Worm (Caenorhabditis elegans) whole organism, young adult: ENCODE measurements around the gene C35B1.8.
A peak's percentile ranks its signal among the peaks of the same experiment; 100 is the strongest.

Experiments
- B0336.3 ChIP-seq: fragments of 200-800 bp; sonication (Bioruptor generic); IDR thresholded peaks from 2 replicates; pipeline ENCODE4 v1.3.6; 2022; ENCODE audit warnings: missing genetic modification characterization, missing compliant biosample characterization
- C17E4.6 ChIP-seq: fragments of 200-800 bp; sonication (Bioruptor generic); IDR thresholded peaks from 2 replicates; pipeline ENCODE4 v1.3.6; 2022; ENCODE audit warnings: missing genetic modification reagents, missing genetic modification characterization, missing compliant biosample characterization
- F22D6.2 ChIP-seq: sonication (generic microtip); optimal IDR thresholded peaks from 2 replicates; lab custom pipeline; 2016; ENCODE audit warnings: mild to moderate bottlenecking, missing genetic modification characterization, missing compliant biosample characterization
- F33H1.4 ChIP-seq: fragments of 200-800 bp; sonication (Bioruptor generic); IDR thresholded peaks from 2 replicates; pipeline ENCODE4 v1.3.6; 2022; ENCODE audit warnings: missing genetic modification reagents, missing genetic modification characterization, missing compliant biosample characterization
- F55B11.4 ChIP-seq: sonication (generic microtip); optimal IDR thresholded peaks from 2 replicates; lab custom pipeline; 2016; ENCODE audit warnings: missing compliant biosample characterization, missing genetic modification characterization, borderline replicate concordance; ENCODE audit not compliant: insufficient read depth
- T07F8.4 ChIP-seq: sonication (generic microtip); optimal IDR thresholded peaks from 2 replicates; lab custom pipeline; 2016; ENCODE audit warnings: mild to moderate bottlenecking, missing genetic modification characterization, moderate library complexity, missing compliant biosample characterization
- T26A5.8 ChIP-seq: sonication (generic microtip); optimal IDR thresholded peaks from 2 replicates; lab custom pipeline; 2016; ENCODE audit warnings: missing genetic modification characterization, missing compliant biosample characterization
- Y53F4B.3 ChIP-seq: fragments of 200-800 bp; sonication (Bioruptor generic); IDR thresholded peaks from 2 replicates; pipeline ENCODE4 v1.3.6; 2022; ENCODE audit warnings: missing genetic modification reagents, missing genetic modification characterization, missing compliant biosample characterization
- Y67H2A.10 ChIP-seq: fragments of 200-800 bp; sonication (Bioruptor generic); conservative IDR thresholded peaks from 2 replicates; pipeline ENCODE4 v1.3.6; 2022; ENCODE audit warnings: missing genetic modification reagents, missing genetic modification characterization, missing compliant biosample characterization
- Y79H2A.3 ChIP-seq: fragments of 200-800 bp; sonication (Bioruptor generic); conservative IDR thresholded peaks from 2 replicates; pipeline ENCODE4 v1.3.6; 2022; ENCODE audit warnings: missing genetic modification reagents, missing genetic modification characterization, missing compliant biosample characterization
- Y95B8A.8 ChIP-seq: fragments of 200-800 bp; sonication (Bioruptor generic); IDR thresholded peaks from 2 replicates; pipeline ENCODE4 v1.3.6; 2022; ENCODE audit warnings: missing genetic modification reagents, missing genetic modification characterization, missing compliant biosample characterization
- ZK185.1 ChIP-seq: sonication (generic microtip); optimal IDR thresholded peaks from 2 replicates; lab custom pipeline; 2016; ENCODE audit warnings: mild to moderate bottlenecking, missing genetic modification characterization, missing compliant biosample characterization; ENCODE audit not compliant: poor library complexity, severe bottlenecking
- athp-1 ChIP-seq: sonication (generic microtip); optimal IDR thresholded peaks from 2 replicates; lab custom pipeline; 2017; ENCODE audit warnings: mild to moderate bottlenecking, missing genetic modification characterization, missing compliant biosample characterization
- attf-5 ChIP-seq: fragments of 200-800 bp; sonication (Bioruptor generic); optimal IDR thresholded peaks from 2 replicates; lab custom pipeline; 2018; ENCODE audit warnings: mild to moderate bottlenecking, missing genetic modification characterization, missing compliant biosample characterization
- cebp-1 ChIP-seq, 2 experiments: fragments of 200-800 bp in 1 of 2; sonication (Bioruptor generic) in 1 of 2; sonication (generic microtip) in 1 of 2; IDR thresholded peaks in 1 of 2; optimal IDR thresholded peaks in 1 of 2; 2 replicates each; pipeline versions ENCODE4 v1.3.6 to Lab custom; 2017 to 2022; ENCODE audit warnings: missing compliant biosample characterization in 2 of 2, missing genetic modification characterization in 2 of 2, mild to moderate bottlenecking in 1 of 2, missing genetic modification reagents in 1 of 2, moderate library complexity in 1 of 2
- ceh-100 ChIP-seq: fragments of 200-800 bp; sonication (Bioruptor generic); IDR thresholded peaks from 2 replicates; pipeline ENCODE4 v1.3.6; 2022; ENCODE audit warnings: missing genetic modification reagents, missing genetic modification characterization, missing compliant biosample characterization
- ceh-27 ChIP-seq: fragments of 200-800 bp; sonication (Bioruptor generic); optimal IDR thresholded peaks from 2 replicates; lab custom pipeline; 2018; ENCODE audit warnings: mild to moderate bottlenecking, missing genetic modification characterization, moderate library complexity, missing compliant biosample characterization
- ceh-40 ChIP-seq: fragments of 200-800 bp; sonication (Bioruptor generic); IDR thresholded peaks from 2 replicates; pipeline ENCODE4 v1.3.6; 2022; ENCODE audit warnings: missing genetic modification characterization, missing compliant biosample characterization
- ets-4 ChIP-seq: fragments of 200-800 bp; sonication (Bioruptor generic); optimal IDR thresholded peaks from 2 replicates; lab custom pipeline; 2018; ENCODE audit warnings: mild to moderate bottlenecking, missing genetic modification characterization, missing compliant biosample characterization
- gei-17 ChIP-seq: fragments of 200-800 bp; sonication (Bioruptor generic); optimal IDR thresholded peaks from 2 replicates; lab custom pipeline; 2018; ENCODE audit warnings: mild to moderate bottlenecking, missing genetic modification characterization, missing compliant biosample characterization
- hlh-26 ChIP-seq: fragments of 200-800 bp; sonication (Bioruptor generic); conservative IDR thresholded peaks from 2 replicates; pipeline ENCODE4 v1.3.6; 2022; ENCODE audit warnings: missing genetic modification reagents, missing genetic modification characterization, missing compliant biosample characterization
- hmg-20 ChIP-seq: fragments of 200-800 bp; sonication (Bioruptor generic); IDR thresholded peaks from 2 replicates; pipeline ENCODE4 v1.3.6; 2022; ENCODE audit warnings: missing genetic modification reagents, missing genetic modification characterization, missing compliant biosample characterization
- hrde-1 ChIP-seq: sonication (generic microtip); optimal IDR thresholded peaks from 2 replicates; lab custom pipeline; 2016; ENCODE audit warnings: missing genetic modification characterization, mild to moderate bottlenecking, missing compliant biosample characterization, moderate library complexity, missing genotype, missing genetic modification reagents, borderline replicate concordance
- hsf-1 ChIP-seq: fragments of 200-800 bp; sonication (Bioruptor generic); IDR thresholded peaks from 2 replicates; pipeline ENCODE4 v1.3.6; 2022; ENCODE audit warnings: missing genetic modification reagents, missing genetic modification characterization, missing compliant biosample characterization
- let-526 ChIP-seq: fragments of 200-800 bp; sonication (Bioruptor generic); IDR thresholded peaks from 2 replicates; pipeline ENCODE4 v1.3.6; 2022; ENCODE audit warnings: missing genetic modification reagents, missing genetic modification characterization, missing compliant biosample characterization
- lin-35 ChIP-seq, 3 experiments: fragments of 150-350 bp in 2 of 3; sonication (generic microtip) in 1 of 3; optimal IDR thresholded peaks; 2 replicates each; lab custom pipeline; 2014 to 2018; ENCODE audit warnings: missing biosample characterization in 3 of 3, missing genetic modification characterization in 3 of 3, missing genetic modification reagents in 3 of 3
- lsl-1 ChIP-seq: fragments of 200-800 bp; sonication (Bioruptor generic); optimal IDR thresholded peaks from 2 replicates; lab custom pipeline; 2018; ENCODE audit warnings: mild to moderate bottlenecking, missing genetic modification characterization, moderate library complexity, missing compliant biosample characterization
- madf-6 ChIP-seq: fragments of 200-800 bp; sonication (Bioruptor generic); IDR thresholded peaks from 2 replicates; pipeline ENCODE4 v1.3.6; 2022; ENCODE audit warnings: missing genetic modification reagents, missing genetic modification characterization, missing compliant biosample characterization
- mxl-1 ChIP-seq: sonication (generic microtip); optimal IDR thresholded peaks from 2 replicates; lab custom pipeline; 2016; ENCODE audit warnings: missing genetic modification characterization, missing compliant biosample characterization
- nfya-1 ChIP-seq: sonication (generic microtip); optimal IDR thresholded peaks from 2 replicates; lab custom pipeline; 2017; ENCODE audit warnings: antibody characterized with exemption, missing compliant biosample characterization, missing genetic modification characterization, borderline replicate concordance; ENCODE audit not compliant: insufficient read depth
- nfyb-1 ChIP-seq: fragments of 200-800 bp; sonication (Bioruptor generic); IDR thresholded peaks from 2 replicates; pipeline ENCODE4 v1.3.6; 2022; ENCODE audit warnings: missing genetic modification reagents, missing genetic modification characterization, missing compliant biosample characterization
- nhr-120 ChIP-seq: fragments of 200-800 bp; sonication (Bioruptor generic); IDR thresholded peaks from 2 replicates; pipeline ENCODE4 v1.3.6; 2022; ENCODE audit warnings: missing genetic modification characterization, missing compliant biosample characterization
- nhr-27 ChIP-seq: fragments of 200-800 bp; sonication (Bioruptor generic); optimal IDR thresholded peaks from 2 replicates; lab custom pipeline; 2018; ENCODE audit warnings: mild to moderate bottlenecking, missing genetic modification characterization, moderate library complexity, missing compliant biosample characterization
- nhr-80 ChIP-seq: sonication (generic microtip); optimal IDR thresholded peaks from 2 replicates; lab custom pipeline; 2016; ENCODE audit warnings: missing genetic modification characterization, missing compliant biosample characterization
- nhr-90 ChIP-seq: sonication (generic microtip); optimal IDR thresholded peaks from 2 replicates; lab custom pipeline; 2016; ENCODE audit warnings: missing genotype, mild to moderate bottlenecking, missing genetic modification characterization, missing compliant biosample characterization
- pha-4 ChIP-seq: fragments of 150-350 bp; sonication (generic microtip); optimal IDR thresholded peaks from 2 replicates; lab custom pipeline; 2014; ENCODE audit warnings: missing biosample characterization, missing genetic modification reagents, missing genetic modification characterization
- repo-1 ChIP-seq: sonication (generic microtip); optimal IDR thresholded peaks from 2 replicates; lab custom pipeline; 2017; ENCODE audit warnings: mild to moderate bottlenecking, missing genetic modification characterization, missing compliant biosample characterization
- rpc-1 ChIP-seq, 2 experiments: fragments of 150-350 bp in 1 of 2; sonication (generic microtip) in 1 of 2; optimal IDR thresholded peaks; 2 replicates each; lab custom pipeline; 2014 to 2018; ENCODE audit warnings: missing biosample characterization in 1 of 2, missing genetic modification characterization in 1 of 2, missing genetic modification reagents in 1 of 2, missing genotype in 1 of 2
- snpc-1.3 ChIP-seq: sonication (generic microtip); optimal IDR thresholded peaks from 2 replicates; lab custom pipeline; 2017; ENCODE audit warnings: missing genetic modification characterization, mild to moderate bottlenecking, missing compliant biosample characterization, antibody characterized with exemption, moderate library complexity, missing genotype, missing genetic modification reagents; ENCODE audit not compliant: insufficient read depth
- snpc-4 ChIP-seq, 5 experiments: fragments of 150-350 bp in 1 of 5; sonication (generic microtip) in 4 of 5; optimal IDR thresholded peaks; 2 replicates each; lab custom pipeline; 2014 to 2018; ENCODE audit warnings: missing genetic modification characterization in 5 of 5, missing biosample characterization in 3 of 5, antibody characterized with exemption in 2 of 5, mild to moderate bottlenecking in 2 of 5, missing compliant biosample characterization in 2 of 5, missing genotype in 2 of 5, moderate library complexity in 2 of 5, missing genetic modification reagents in 1 of 5
- sptf-2 ChIP-seq: fragments of 200-800 bp; sonication (Bioruptor generic); optimal IDR thresholded peaks from 2 replicates; lab custom pipeline; 2018; ENCODE audit warnings: mild to moderate bottlenecking, missing genetic modification characterization, missing compliant biosample characterization
- tbp1 ChIP-seq: fragments of 200-800 bp; sonication (Bioruptor generic); optimal IDR thresholded peaks from 2 replicates; lab custom pipeline; 2018; ENCODE audit warnings: mild to moderate bottlenecking, missing genetic modification characterization, missing compliant biosample characterization
- tbx-9 ChIP-seq: sonication (generic microtip); optimal IDR thresholded peaks from 2 replicates; lab custom pipeline; 2016; ENCODE audit warnings: borderline replicate concordance, missing genetic modification characterization, inconsistent platforms, missing compliant biosample characterization
- zfh-2 ChIP-seq: fragments of 200-800 bp; sonication (Bioruptor generic); conservative IDR thresholded peaks from 2 replicates; pipeline ENCODE4 v1.3.6; 2022; ENCODE audit warnings: missing genetic modification reagents, missing genetic modification characterization, missing compliant biosample characterization
- ztf-6 ChIP-seq: fragments of 200-800 bp; sonication (Bioruptor generic); IDR thresholded peaks from 2 replicates; pipeline ENCODE4 v1.3.6; 2022; ENCODE audit warnings: missing genetic modification reagents, missing genetic modification characterization, missing compliant biosample characterization

The C35B1.8 gene

ce11 chrIV:4049398-4049998 is 29.3 kb downstream of the C35B1.8 start, which contains the start of gene pcn-1 (continued):
- TF ChIP-seq T26A5.8 (tag; lab: Kevin White, UChicago) (no peak), F55B11.4 (no peak), B0336.3 (GFP tag; lab: Robert Waterston, UW) (peak; percentile 99), tbx-9 (no peak), snpc-4 (GFP tag; optimal IDR thresholded peaks at IDR 0.05; lab: Kevin White, UChicago) (peak; percentile 54), snpc-4 (tag; optimal IDR thresholded peaks at IDR 0.05; lab: Kevin White, UChicago) (peak; percentile 38 to 89 (median 78)), ceh-40 (GFP tag; lab: Robert Waterston, UW) (no peak), snpc-1.3 (tag; lab: Kevin White, UChicago) (peak; percentile 52), cebp-1 (GFP tag; IDR thresholded peaks at IDR 0.05; lab: Robert Waterston, UW) (peak; percentile 79), cebp-1 (tag; optimal IDR thresholded peaks at IDR 0.05; lab: Kevin White, UChicago) (peak; percentile 93), rpc-1 (optimal IDR thresholded peaks at IDR 0.05; lab: Kevin White, UChicago) (no peak), rpc-1 (tag; optimal IDR thresholded peaks at IDR 0.05; lab: Kevin White, UChicago) (no peak), mxl-1 (no peak), hsf-1 (GFP tag; lab: Robert Waterston, UW) (peak; percentile 91), Y79H2A.3 (peak; percentile 86), pha-4 (tag; lab: Kevin White, UChicago) (peak; percentile 61), attf-5 (peak; percentile 97), repo-1 (tag; lab: Kevin White, UChicago) (peak; percentile 95), Y53F4B.3 (GFP tag; lab: Robert Waterston, UW) (no peak), F22D6.2 (tag; lab: Kevin White, UChicago) (peak; percentile 80), Y95B8A.8 (GFP tag; lab: Robert Waterston, UW) (peak; percentile 92), nhr-80 (tag; lab: Kevin White, UChicago) (peak; percentile 56), nfya-1 (tag; lab: Kevin White, UChicago) (no peak), ztf-6 (GFP tag; lab: Robert Waterston, UW) (peak; percentile 81; the same call in 1 of the 2 replicates), tbp1 (GFP tag; lab: Kevin White, UChicago) (peak; percentile 76), hrde-1 (tag; lab: Kevin White, UChicago) (peak; percentile 86), nfyb-1 (peak; percentile 96), ceh-100 (GFP tag; lab: Robert Waterston, UW) (peak; percentile 82), hlh-26 (GFP tag; lab: Robert Waterston, UW) (no peak), ets-4 (GFP tag; lab: Kevin White, UChicago) (no peak), Y67H2A.10 (peak; percentile 64; the same call in 1 of the 2 replicates), nhr-27 (tag; lab: Kevin White, UChicago) (peak; percentile 2), zfh-2 (GFP tag; lab: Robert Waterston, UW) (peak; percentile 75; the same call in 1 of the 2 replicates), ceh-27 (GFP tag; lab: Kevin White, UChicago) (peak; percentile 80), C17E4.6 (peak; percentile 98), athp-1 (tag; lab: Kevin White, UChicago) (peak; percentile 98), lsl-1 (peak; percentile 92), madf-6 (GFP tag; lab: Robert Waterston, UW) (peak; percentile 99), hmg-20 (GFP tag; lab: Robert Waterston, UW) (peak; percentile 89), T07F8.4 (tag; lab: Kevin White, UChicago) (no peak), ZK185.1 (tag; lab: Kevin White, UChicago) (peak; percentile 82), F33H1.4 (GFP tag; lab: Robert Waterston, UW) (peak; percentile 84), gei-17 (GFP tag; lab: Kevin White, UChicago) (peak; percentile 85), let-526 (peak; percentile 86), lin-35 (GFP tag; optimal IDR thresholded peaks at IDR 0.05; lab: Kevin White, UChicago) (peak; percentile 84 to 97 (median 87)), sptf-2 (no peak), nhr-90 (no peak), nhr-120 (GFP tag; lab: Robert Waterston, UW) (no peak)
